Fruit fly (Drosophila melanogaster) whole organism, embryonic: ENCODE results near the gene Nle.

Experiments
- Atf3 ChIP-seq: fragments of 200-800 bp; sonication (Bioruptor generic); optimal IDR thresholded peaks from 3 replicates; lab custom pipeline; 2016; ENCODE audit warnings: missing biosample characterization, missing genetic modification characterization
- CG11695 ChIP-seq: fragments of 200-800 bp; sonication (Bioruptor generic); IDR thresholded peaks from 3 replicates; pipeline ENCODE4 v1.3.6; 2022; ENCODE audit warnings: missing biosample characterization, missing genetic modification characterization
- CG12236 ChIP-seq: fragments of 200-800 bp; sonication (Bioruptor generic); optimal IDR thresholded peaks from 2 replicates; lab custom pipeline; 2016; ENCODE audit warnings: missing biosample characterization, missing genetic modification characterization
- CG15269 ChIP-seq: fragments of 200-800 bp; sonication (Bioruptor generic); optimal IDR thresholded peaks from 2 replicates; lab custom pipeline; 2018; ENCODE audit warnings: missing biosample characterization, mild to moderate bottlenecking, missing genetic modification characterization, moderate library complexity
- CG1602 ChIP-seq: fragments of 200-800 bp; sonication (Bioruptor generic); optimal IDR thresholded peaks from 3 replicates; lab custom pipeline; 2016; ENCODE audit warnings: missing biosample characterization, missing genetic modification characterization
- CG17385 ChIP-seq: fragments of 200-800 bp; sonication (Bioruptor generic); optimal IDR thresholded peaks from 3 replicates; lab custom pipeline; 2018; ENCODE audit warnings: missing biosample characterization, mild to moderate bottlenecking, missing genetic modification characterization
- CG31388 ChIP-seq: fragments of 200-800 bp; sonication (Bioruptor generic); optimal IDR thresholded peaks from 2 replicates; lab custom pipeline; 2016; ENCODE audit warnings: missing biosample characterization, missing genetic modification characterization
- CG32772 ChIP-seq: fragments of 200-800 bp; sonication (Bioruptor generic); IDR thresholded peaks from 2 replicates; pipeline ENCODE4 v1.3.6; 2022; ENCODE audit warnings: missing biosample characterization, missing genetic modification characterization
- CG34224 ChIP-seq: fragments of 200-800 bp; sonication (Bioruptor generic); IDR thresholded peaks from 3 replicates; pipeline ENCODE4 v1.3.6; 2022; ENCODE audit warnings: missing biosample characterization, missing genetic modification characterization; ENCODE audit not compliant: partially characterized antibody
- CG34422 ChIP-seq: fragments of 200-800 bp; sonication (Bioruptor generic); IDR thresholded peaks from 3 replicates; pipeline ENCODE4 v1.3.6; 2022; ENCODE audit warnings: missing biosample characterization, missing genetic modification characterization
- CG4820 ChIP-seq: fragments of 200-800 bp; sonication (Bioruptor generic); optimal IDR thresholded peaks from 3 replicates; lab custom pipeline; 2016; ENCODE audit warnings: missing biosample characterization, missing genetic modification characterization
- CG7786 ChIP-seq: fragments of 200-800 bp; sonication (Bioruptor generic); optimal IDR thresholded peaks from 2 replicates; lab custom pipeline; 2016; ENCODE audit warnings: missing biosample characterization, missing genetic modification characterization
- CG8290 ChIP-seq, 3 experiments: fragments of 200-800 bp; sonication (Bioruptor generic); optimal IDR thresholded peaks; 2 replicates each; lab custom pipeline; 2016 to 2019; ENCODE audit warnings: missing biosample characterization in 3 of 3, missing genetic modification characterization in 3 of 3, mild to moderate bottlenecking in 2 of 3, moderate library complexity in 1 of 3
- CG8388 ChIP-seq: fragments of 200-800 bp; sonication (Bioruptor generic); optimal IDR thresholded peaks from 2 replicates; lab custom pipeline; 2019; ENCODE audit warnings: missing biosample characterization, mild to moderate bottlenecking, missing genetic modification characterization, moderate library complexity
- Fer1 ChIP-seq: fragments of 200-800 bp; sonication (Bioruptor generic); optimal IDR thresholded peaks from 2 replicates; lab custom pipeline; 2017; ENCODE audit warnings: missing biosample characterization, mild to moderate bottlenecking, missing genetic modification characterization
- Gsc ChIP-seq: fragments of 200-800 bp; sonication (Bioruptor generic); IDR thresholded peaks from 2 replicates; pipeline ENCODE4 v1.3.6; 2022; ENCODE audit warnings: missing biosample characterization, missing genetic modification characterization
- H15 ChIP-seq: fragments of 200-800 bp; sonication (Bioruptor generic); IDR thresholded peaks from 3 replicates; pipeline ENCODE4 v1.3.6; 2022; ENCODE audit warnings: missing biosample characterization, missing genetic modification characterization
- Hey ChIP-seq: fragments of 200-800 bp; sonication (Bioruptor generic); optimal IDR thresholded peaks from 3 replicates; lab custom pipeline; 2018; ENCODE audit warnings: missing biosample characterization, mild to moderate bottlenecking, missing genetic modification characterization
- Hr78 ChIP-seq, 2 experiments: fragments of 200-800 bp in 1 of 2; fragments of >200 bp in 1 of 2; sonication (Bioruptor generic) in 1 of 2; optimal IDR thresholded peaks; 2 replicates each; lab custom pipeline; 2017 to 2019; ENCODE audit warnings: missing biosample characterization in 2 of 2, missing genetic modification characterization in 2 of 2, mild to moderate bottlenecking in 1 of 2, moderate library complexity in 1 of 2
- Jarid2 ChIP-seq: fragments of 200-800 bp; sonication (Bioruptor generic); optimal IDR thresholded peaks from 3 replicates; lab custom pipeline; 2017; ENCODE audit warnings: mild to moderate bottlenecking, missing biosample characterization, missing genetic modification reagents, missing genetic modification characterization
- Max ChIP-seq: fragments of 200-800 bp; sonication (Bioruptor generic); optimal IDR thresholded peaks from 2 replicates; lab custom pipeline; 2016; ENCODE audit warnings: missing biosample characterization, mild to moderate bottlenecking, missing genetic modification characterization
- YL-1 ChIP-seq: fragments of 200-800 bp; sonication (Bioruptor generic); optimal IDR thresholded peaks from 3 replicates; lab custom pipeline; 2017; ENCODE audit warnings: missing biosample characterization, mild to moderate bottlenecking, missing genetic modification characterization
- ase ChIP-seq: fragments of 200-800 bp; sonication (Bioruptor generic); IDR thresholded peaks from 3 replicates; pipeline ENCODE4 v1.3.6; 2022; ENCODE audit warnings: missing biosample characterization, missing genetic modification characterization
- br ChIP-seq: fragments of >200 bp; optimal IDR thresholded peaks from 2 replicates; lab custom pipeline; 2017
- caup ChIP-seq: fragments of 200-800 bp; sonication (Bioruptor generic); optimal IDR thresholded peaks from 3 replicates; lab custom pipeline; 2017; ENCODE audit warnings: missing biosample characterization, mild to moderate bottlenecking, missing genetic modification characterization, moderate library complexity; ENCODE audit not compliant: severe bottlenecking
- chif ChIP-seq, 2 experiments: fragments of 200-800 bp; sonication (Bioruptor generic); optimal IDR thresholded peaks; 3 replicates each; lab custom pipeline; 2016; ENCODE audit warnings: missing biosample characterization in 2 of 2, missing genetic modification characterization in 2 of 2
- crp ChIP-seq, 2 experiments: fragments of 200-800 bp; sonication (Bioruptor generic); optimal IDR thresholded peaks; 2 replicates in 1 of 2; 3 replicates in 1 of 2; lab custom pipeline; 2017; ENCODE audit warnings: missing biosample characterization in 2 of 2, missing genetic modification characterization in 2 of 2, mild to moderate bottlenecking in 1 of 2, moderate library complexity in 1 of 2
- dan ChIP-seq: fragments of 200-800 bp; sonication (Bioruptor generic); IDR thresholded peaks from 2 replicates; pipeline ENCODE4 v1.3.6; 2022; ENCODE audit warnings: missing biosample characterization, missing genetic modification characterization
- danr ChIP-seq: fragments of 200-800 bp; sonication (Bioruptor generic); IDR thresholded peaks from 2 replicates; pipeline ENCODE4 v1.3.6; 2022; ENCODE audit warnings: missing biosample characterization, missing genetic modification characterization
- dmrt11E ChIP-seq: fragments of 200-800 bp; sonication (Bioruptor generic); optimal IDR thresholded peaks from 3 replicates; lab custom pipeline; 2018; ENCODE audit warnings: missing biosample characterization, mild to moderate bottlenecking, missing genetic modification characterization, moderate library complexity
- fd102C ChIP-seq: fragments of 200-800 bp; sonication (Bioruptor generic); optimal IDR thresholded peaks from 2 replicates; lab custom pipeline; 2018; ENCODE audit warnings: missing biosample characterization, mild to moderate bottlenecking, missing genetic modification characterization, moderate library complexity
- gem ChIP-seq: fragments of 200-800 bp; sonication (Bioruptor generic); optimal IDR thresholded peaks from 2 replicates; lab custom pipeline; 2019; ENCODE audit warnings: missing biosample characterization, mild to moderate bottlenecking, missing genetic modification characterization, moderate library complexity
- gsb-n ChIP-seq: fragments of 200-800 bp; sonication (Bioruptor generic); optimal IDR thresholded peaks from 3 replicates; lab custom pipeline; 2018; ENCODE audit warnings: missing biosample characterization, mild to moderate bottlenecking, missing genetic modification characterization
- inv ChIP-seq: fragments of 200-800 bp; sonication (Bioruptor generic); IDR thresholded peaks from 2 replicates; pipeline ENCODE4 v1.3.6; 2022; ENCODE audit warnings: missing biosample characterization, missing genetic modification characterization; ENCODE audit not compliant: partially characterized antibody
- sima ChIP-seq: fragments of 200-800 bp; sonication (Bioruptor generic); optimal IDR thresholded peaks from 2 replicates; lab custom pipeline; 2016; ENCODE audit warnings: missing biosample characterization, missing genetic modification characterization
- sisA ChIP-seq: fragments of 200-800 bp; sonication (Bioruptor generic); IDR thresholded peaks from 2 replicates; pipeline ENCODE4 v1.3.6; 2022; ENCODE audit warnings: missing biosample characterization, missing genetic modification characterization
- tap ChIP-seq: fragments of 200-800 bp; optimal IDR thresholded peaks from 3 replicates; lab custom pipeline; 2019; ENCODE audit warnings: missing biosample characterization, mild to moderate bottlenecking, missing genetic modification characterization, moderate library complexity
- toy ChIP-seq: fragments of 200-800 bp; sonication (Bioruptor generic); IDR thresholded peaks from 2 replicates; pipeline ENCODE4 v1.3.6; 2022; ENCODE audit warnings: missing biosample characterization, missing genetic modification characterization
- vfl ChIP-seq: fragments of 200-800 bp; sonication (Bioruptor generic); optimal IDR thresholded peaks from 2 replicates; lab custom pipeline; 2016; ENCODE audit warnings: missing biosample characterization, missing genetic modification characterization
- vnd ChIP-seq: fragments of 200-800 bp; sonication (Bioruptor generic); IDR thresholded peaks from 3 replicates; pipeline ENCODE4 v1.3.6; 2022; ENCODE audit warnings: missing biosample characterization, missing genetic modification characterization; ENCODE audit not compliant: partially characterized antibody
- vvl ChIP-seq: fragments of 200-800 bp; sonication (Bioruptor generic); IDR thresholded peaks from 2 replicates; pipeline ENCODE4 v1.3.6; 2022; ENCODE audit warnings: missing biosample characterization, missing genetic modification characterization

Nle gene

dm6 chr2L:606165-606564 lies 38.2 kb upstream of the Nle start (continued):
- TF ChIP-seq sima (GFP tag; lab: Kevin White, UChicago) = no peak
- TF ChIP-seq CG8290 (GFP tag; optimal IDR thresholded peaks at IDR 0.05; lab: Kevin White, UChicago) = no peak
- TF ChIP-seq CG8290 (tag; optimal IDR thresholded peaks at IDR 0.05; lab: Kevin White, UChicago) = no peak
- TF ChIP-seq CG34422 (GFP tag; lab: Robert Waterston, UW) = 0 out of 3 replicates have a peak, but pooled peaks have one; percentile 26
- no peak for TF ChIP-seq CG34224 (GFP tag; lab: Robert Waterston, UW)
- TF ChIP-seq CG11695 (GFP tag; lab: Robert Waterston, UW) = no peak
- TF ChIP-seq dan (GFP tag; lab: Robert Waterston, UW) = peak; percentile 62; the same call in 1 of the 2 replicates
- TF ChIP-seq chif (GFP tag; optimal IDR thresholded peaks at IDR 0.05; lab: Kevin White, UChicago) = peak; percentile 25 to 58
- no peak for TF ChIP-seq vfl (GFP tag; lab: Kevin White, UChicago)
- no peak for TF ChIP-seq Hr78 (GFP tag; optimal IDR thresholded peaks at IDR 0.05; lab: Kevin White, UChicago)
- TF ChIP-seq inv (GFP tag; lab: Robert Waterston, UW) = no peak
- TF ChIP-seq Gsc = peak; percentile 41
- peak; percentile 22 for TF ChIP-seq fd102C (GFP tag; lab: Kevin White, UChicago)
- TF ChIP-seq danr (GFP tag; lab: Robert Waterston, UW) = no peak
- peak; percentile 11 for TF ChIP-seq CG12236 (GFP tag; lab: Kevin White, UChicago)
- no peak for TF ChIP-seq Hey (tag; lab: Kevin White, UChicago)
- TF ChIP-seq H15 (GFP tag; lab: Robert Waterston, UW) = 0 out of 3 replicates have a peak, but pooled peaks have one; percentile 33
- TF ChIP-seq vnd (GFP tag; lab: Robert Waterston, UW) = no peak
- TF ChIP-seq sisA (GFP tag; lab: Robert Waterston, UW) = peak; percentile 51
- no peak for TF ChIP-seq ase (GFP tag; lab: Robert Waterston, UW)
- peak; percentile 5 for TF ChIP-seq CG4820
- TF ChIP-seq CG17385 = peak; percentile 31
- no peak for TF ChIP-seq CG15269
- TF ChIP-seq gsb-n = peak; percentile 35
- TF ChIP-seq vvl = peak; percentile 27; the same call in 1 of the 2 replicates
- TF ChIP-seq toy (GFP tag; lab: Robert Waterston, UW) = no peak
- no peak for TF ChIP-seq br (lab: Kevin White, UChicago)
- no peak for TF ChIP-seq Max (GFP tag; lab: Kevin White, UChicago)
- no peak for TF ChIP-seq Fer1 (GFP tag; lab: Kevin White, UChicago)
- no peak for TF ChIP-seq crp (GFP tag; optimal IDR thresholded peaks at IDR 0.05; lab: Kevin White, UChicago)
- peak; percentile 77 for TF ChIP-seq dmrt11E (tag; lab: Kevin White, UChicago)
- TF ChIP-seq CG31388 (GFP tag; lab: Kevin White, UChicago) = no peak
- TF ChIP-seq caup (GFP tag; lab: Kevin White, UChicago) = no peak
- no peak for TF ChIP-seq Jarid2 (GFP tag; lab: Kevin White, UChicago)
- peak; percentile 20 for TF ChIP-seq Atf3 (GFP tag; lab: Kevin White, UChicago)
- no peak for TF ChIP-seq YL-1
- peak; percentile 29; the same call in 1 of the 2 replicates for TF ChIP-seq CG32772 (GFP tag; lab: Robert Waterston, UW)
- peak; percentile 29 for TF ChIP-seq CG1602 (GFP tag; lab: Kevin White, UChicago)
- TF ChIP-seq CG7786 (GFP tag; lab: Kevin White, UChicago) = peak; percentile 11
- TF ChIP-seq gem (tag; lab: Kevin White, UChicago) = peak; percentile 67
- no peak for TF ChIP-seq CG8388 (GFP tag; lab: Kevin White, UChicago)
- no peak for TF ChIP-seq tap
